Worm (Caenorhabditis elegans) whole organism, young adult: ENCODE measurements around the gene R11D1.7.

Source experiments
- B0019.2 ChIP-seq: fragments of 200-800 bp; sonication (Bioruptor generic); conservative IDR thresholded peaks from 2 replicates; pipeline ENCODE4 v1.3.6; 2022; ENCODE audit warnings: missing genetic modification reagents, missing genetic modification characterization, missing compliant biosample characterization
- C17E4.6 ChIP-seq: fragments of 200-800 bp; sonication (Bioruptor generic); IDR thresholded peaks from 2 replicates; pipeline ENCODE4 v1.3.6; 2022; ENCODE audit warnings: missing genetic modification reagents, missing genetic modification characterization, missing compliant biosample characterization
- D2030.7 ChIP-seq: fragments of 200-800 bp; sonication (Bioruptor generic); IDR thresholded peaks from 2 replicates; pipeline ENCODE4 v1.3.6; 2022; ENCODE audit warnings: missing genetic modification reagents, missing genetic modification characterization, missing compliant biosample characterization
- F33H1.4 ChIP-seq: fragments of 200-800 bp; sonication (Bioruptor generic); IDR thresholded peaks from 2 replicates; pipeline ENCODE4 v1.3.6; 2022; ENCODE audit warnings: missing genetic modification reagents, missing genetic modification characterization, missing compliant biosample characterization
- F57A8.1 ChIP-seq: fragments of 200-800 bp; sonication (Bioruptor generic); optimal IDR thresholded peaks from 2 replicates; lab custom pipeline; 2018; ENCODE audit warnings: mild to moderate bottlenecking, missing genetic modification characterization, moderate library complexity, missing compliant biosample characterization
- T07F8.4 ChIP-seq: sonication (generic microtip); optimal IDR thresholded peaks from 2 replicates; lab custom pipeline; 2016; ENCODE audit warnings: mild to moderate bottlenecking, missing genetic modification characterization, moderate library complexity, missing compliant biosample characterization
- Y53F4B.3 ChIP-seq: fragments of 200-800 bp; sonication (Bioruptor generic); IDR thresholded peaks from 2 replicates; pipeline ENCODE4 v1.3.6; 2022; ENCODE audit warnings: missing genetic modification reagents, missing genetic modification characterization, missing compliant biosample characterization
- aptf-2 ChIP-seq: fragments of 200-800 bp; sonication (Bioruptor generic); conservative IDR thresholded peaks from 2 replicates; pipeline ENCODE4 v1.3.6; 2022; ENCODE audit warnings: missing genetic modification reagents, missing genetic modification characterization, missing compliant biosample characterization
- athp-1 ChIP-seq: sonication (generic microtip); optimal IDR thresholded peaks from 2 replicates; lab custom pipeline; 2017; ENCODE audit warnings: mild to moderate bottlenecking, missing genetic modification characterization, missing compliant biosample characterization
- attf-3 ChIP-seq: fragments of 200-800 bp; sonication (Bioruptor generic); conservative IDR thresholded peaks from 2 replicates; pipeline ENCODE4 v1.3.6; 2022; ENCODE audit warnings: missing genetic modification reagents, missing genetic modification characterization, missing compliant biosample characterization
- attf-6 ChIP-seq: fragments of 200-800 bp; sonication (Bioruptor generic); IDR thresholded peaks from 2 replicates; pipeline ENCODE4 v1.3.6; 2022; ENCODE audit warnings: missing genetic modification reagents, missing genetic modification characterization, missing compliant biosample characterization
- bed-2 ChIP-seq: fragments of 200-800 bp; sonication (Bioruptor generic); IDR thresholded peaks from 2 replicates; pipeline ENCODE4 v1.3.6; 2022; ENCODE audit warnings: missing genetic modification reagents, missing genetic modification characterization, missing compliant biosample characterization
- ceh-79 ChIP-seq: sonication (generic microtip); optimal IDR thresholded peaks from 2 replicates; lab custom pipeline; 2017; ENCODE audit warnings: mild to moderate bottlenecking, missing genetic modification characterization, missing compliant biosample characterization
- chd-7 ChIP-seq: sonication (generic microtip); optimal IDR thresholded peaks from 2 replicates; lab custom pipeline; 2016; ENCODE audit warnings: mild to moderate bottlenecking, missing genetic modification characterization, moderate library complexity, missing compliant biosample characterization
- die-1 ChIP-seq: sonication (generic microtip); optimal IDR thresholded peaks from 2 replicates; lab custom pipeline; 2016; ENCODE audit warnings: missing genotype, mild to moderate bottlenecking, missing genetic modification characterization, missing compliant biosample characterization
- dpff-1 ChIP-seq: sonication (generic microtip); optimal IDR thresholded peaks from 2 replicates; lab custom pipeline; 2017; ENCODE audit warnings: mild to moderate bottlenecking, missing genetic modification characterization, missing compliant biosample characterization
- egl-44 ChIP-seq: fragments of 200-800 bp; sonication (Bioruptor generic); IDR thresholded peaks from 2 replicates; pipeline ENCODE4 v1.3.6; 2022; ENCODE audit warnings: missing genetic modification reagents, missing genetic modification characterization, missing compliant biosample characterization
- ekl-4 ChIP-seq: fragments of 200-800 bp; sonication (Bioruptor generic); IDR thresholded peaks from 2 replicates; pipeline ENCODE4 v1.3.6; 2022; ENCODE audit warnings: missing genetic modification reagents, missing genetic modification characterization, missing compliant biosample characterization
- ets-4 ChIP-seq: fragments of 200-800 bp; sonication (Bioruptor generic); optimal IDR thresholded peaks from 2 replicates; lab custom pipeline; 2018; ENCODE audit warnings: mild to moderate bottlenecking, missing genetic modification characterization, missing compliant biosample characterization
- fkh-3 ChIP-seq: sonication (generic microtip); optimal IDR thresholded peaks from 2 replicates; lab custom pipeline; 2016; ENCODE audit warnings: mild to moderate bottlenecking, missing genetic modification characterization, missing compliant biosample characterization
- hlh-12 ChIP-seq: sonication (generic microtip); optimal IDR thresholded peaks from 2 replicates; lab custom pipeline; 2016; ENCODE audit warnings: missing genetic modification characterization, missing compliant biosample characterization
- hmg-1.2 ChIP-seq: fragments of 200-800 bp; sonication (Bioruptor generic); IDR thresholded peaks from 2 replicates; pipeline ENCODE4 v1.3.6; 2022; ENCODE audit warnings: missing genetic modification reagents, missing genetic modification characterization, missing compliant biosample characterization
- hsf-1 ChIP-seq: fragments of 200-800 bp; sonication (Bioruptor generic); IDR thresholded peaks from 2 replicates; pipeline ENCODE4 v1.3.6; 2022; ENCODE audit warnings: missing genetic modification reagents, missing genetic modification characterization, missing compliant biosample characterization
- lin-35 ChIP-seq, 3 experiments: fragments of 150-350 bp in 2 of 3; sonication (generic microtip) in 1 of 3; optimal IDR thresholded peaks; 2 replicates each; lab custom pipeline; 2014 to 2018; ENCODE audit warnings: missing biosample characterization in 3 of 3, missing genetic modification characterization in 3 of 3, missing genetic modification reagents in 3 of 3
- lsy-27 ChIP-seq: sonication (generic microtip); optimal IDR thresholded peaks from 2 replicates; lab custom pipeline; 2017; ENCODE audit warnings: missing genetic modification characterization, mild to moderate bottlenecking, missing compliant biosample characterization, antibody characterized with exemption, missing genotype, borderline replicate concordance; ENCODE audit not compliant: insufficient read depth
- madf-6 ChIP-seq: fragments of 200-800 bp; sonication (Bioruptor generic); IDR thresholded peaks from 2 replicates; pipeline ENCODE4 v1.3.6; 2022; ENCODE audit warnings: missing genetic modification reagents, missing genetic modification characterization, missing compliant biosample characterization
- mes-4 ChIP-seq: sonication (generic microtip); optimal IDR thresholded peaks from 2 replicates; lab custom pipeline; 2016; ENCODE audit warnings: missing genotype, missing genetic modification characterization, missing compliant biosample characterization
- nfya-1 ChIP-seq: sonication (generic microtip); optimal IDR thresholded peaks from 2 replicates; lab custom pipeline; 2017; ENCODE audit warnings: antibody characterized with exemption, missing compliant biosample characterization, missing genetic modification characterization, borderline replicate concordance; ENCODE audit not compliant: insufficient read depth
- nhr-120 ChIP-seq: fragments of 200-800 bp; sonication (Bioruptor generic); IDR thresholded peaks from 2 replicates; pipeline ENCODE4 v1.3.6; 2022; ENCODE audit warnings: missing genetic modification characterization, missing compliant biosample characterization
- nhr-179 ChIP-seq: sonication (generic microtip); optimal IDR thresholded peaks from 2 replicates; lab custom pipeline; 2016; ENCODE audit warnings: mild to moderate bottlenecking, missing genetic modification characterization, missing compliant biosample characterization
- pha-4 ChIP-seq: fragments of 150-350 bp; sonication (generic microtip); optimal IDR thresholded peaks from 2 replicates; lab custom pipeline; 2014; ENCODE audit warnings: missing biosample characterization, missing genetic modification reagents, missing genetic modification characterization
- snpc-3.4 ChIP-seq: sonication (generic microtip); optimal IDR thresholded peaks from 2 replicates; lab custom pipeline; 2017; ENCODE audit warnings: missing genetic modification characterization, mild to moderate bottlenecking, missing compliant biosample characterization, antibody characterized with exemption, moderate library complexity, missing genotype, missing genetic modification reagents
- tbp1 ChIP-seq: fragments of 200-800 bp; sonication (Bioruptor generic); optimal IDR thresholded peaks from 2 replicates; lab custom pipeline; 2018; ENCODE audit warnings: mild to moderate bottlenecking, missing genetic modification characterization, missing compliant biosample characterization
- tlf-1 ChIP-seq: fragments of 200-800 bp; sonication (Bioruptor generic); optimal IDR thresholded peaks from 2 replicates; lab custom pipeline; 2018; ENCODE audit warnings: mild to moderate bottlenecking, missing genetic modification characterization, missing compliant biosample characterization
- unc-130 ChIP-seq: sonication (generic microtip); optimal IDR thresholded peaks from 2 replicates; lab custom pipeline; 2016; ENCODE audit warnings: missing genetic modification reagents, missing genetic modification characterization, missing compliant biosample characterization
- zim-3 ChIP-seq: sonication (generic microtip); optimal IDR thresholded peaks from 2 replicates; lab custom pipeline; 2017; ENCODE audit warnings: mild to moderate bottlenecking, missing genetic modification characterization, moderate library complexity, missing compliant biosample characterization

Gene R11D1.7

ce11 chrV:12708305-12708704, 11.5 kb upstream of the R11D1.7 start, which contains the start of gene R11D1.2:
R11D1.2 (plus strand) TSS chrV:12708605.
- TF ChIP-seq hlh-12 (tag; lab: Kevin White, UChicago) (no peak), fkh-3 (no peak), F57A8.1 (no peak), attf-6 (GFP tag; lab: Robert Waterston, UW) (no peak), athp-1 (tag; lab: Kevin White, UChicago) (no peak), aptf-2 (GFP tag; lab: Robert Waterston, UW) (no peak), ets-4 (no peak), snpc-3.4 (tag; lab: Kevin White, UChicago) (no peak), zim-3 (no peak), chd-7 (tag; lab: Kevin White, UChicago) (no peak), tbp1 (no peak), dpff-1 (tag; lab: Kevin White, UChicago) (no peak), hmg-1.2 (GFP tag; lab: Robert Waterston, UW) (no peak), hsf-1 (GFP tag; lab: Robert Waterston, UW) (no peak), D2030.7 (GFP tag; lab: Robert Waterston, UW) (no peak)

- TF ChIP-seq die-1 (no peak), ekl-4 (GFP tag; lab: Robert Waterston, UW) (no peak), hlh-12 (tag; lab: Kevin White, UChicago) (no peak), lsy-27 (no peak), ceh-79 (tag; lab: Kevin White, UChicago) (no peak), B0019.2 (no peak), F33H1.4 (GFP tag; lab: Robert Waterston, UW) (no peak), nhr-179 (no peak), T07F8.4 (tag; lab: Kevin White, UChicago) (no peak), pha-4 (tag; lab: Kevin White, UChicago) (no peak), lin-35 (GFP tag; optimal IDR thresholded peaks at IDR 0.05; lab: Kevin White, UChicago) (no peak), Y53F4B.3 (GFP tag; lab: Robert Waterston, UW) (no peak), nfya-1 (tag; lab: Kevin White, UChicago) (no peak), tlf-1 (GFP tag; lab: Kevin White, UChicago) (no peak), C17E4.6 (no peak)
Observed at ce11 chrV:12711999-12712398, 7.8 kb upstream of the R11D1.7 start, which contains the start of gene R11D1.3. R11D1.3 (minus strand) TSS chrV:12712099.

DNA sequence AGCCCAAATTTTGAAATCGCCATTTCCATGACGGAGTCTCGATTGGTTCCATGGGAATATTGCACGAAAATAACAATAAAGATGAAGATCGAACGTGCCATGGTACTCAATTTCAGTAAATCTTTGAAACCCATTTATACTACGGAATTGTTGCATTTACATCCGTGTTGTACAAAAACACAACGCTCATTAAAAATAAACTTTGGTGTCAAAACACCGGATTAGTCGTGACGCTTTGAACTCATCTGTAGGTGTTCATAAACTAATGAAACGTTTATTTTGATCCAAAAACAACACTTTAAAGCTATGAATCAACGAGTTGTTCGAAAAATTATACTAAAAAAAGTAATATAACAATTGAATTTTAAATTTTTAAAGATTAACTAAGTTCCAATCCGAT, 5.7 kb upstream of the R11D1.7 start, which contains the start of gene R11D1.4:
Gene R11D1.4 (minus strand): TSS at position 101 of the 400 bp plus-strand sequence.
- no peak for TF ChIP-seq tlf-1 (GFP tag; lab: Kevin White, UChicago)
- TF ChIP-seq mes-4 (tag; lab: Kevin White, UChicago) = no peak
- no peak for TF ChIP-seq attf-3 (GFP tag; lab: Robert Waterston, UW)

- TF ChIP-seq nhr-120 (GFP tag; lab: Robert Waterston, UW) (no peak), hlh-12 (tag; lab: Kevin White, UChicago) (no peak), bed-2 (GFP tag; lab: Robert Waterston, UW) (no peak), attf-6 (GFP tag; lab: Robert Waterston, UW) (no peak), egl-44 (GFP tag; lab: Robert Waterston, UW) (no peak), zim-3 (no peak), madf-6 (GFP tag; lab: Robert Waterston, UW) (no peak), unc-130 (no peak)
Observed at ce11 chrV:12716447-12716846, 3.4 kb upstream of the R11D1.7 start, which contains the start of gene str-178. str-178 (minus strand) TSS chrV:12716547.
